Worm (Caenorhabditis elegans) whole organism, L1 larva: Measurements from ENCODE around the gene Y110A2AL.3.

Experiments used
- ama-1 ChIP-seq: fragments of 150-350 bp; optimal IDR thresholded peaks from 2 replicates; lab custom pipeline; 2014
- blmp-1 ChIP-seq: fragments of 150-350 bp; optimal IDR thresholded peaks from 2 replicates; lab custom pipeline; 2014; ENCODE audit warnings: missing biosample characterization, missing genetic modification characterization
- ceh-82 ChIP-seq, 3 experiments: fragments of 150-350 bp in 1 of 3; sonication (generic microtip) in 2 of 3; optimal IDR thresholded peaks; 2 replicates each; lab custom pipeline; 2014 to 2017; ENCODE audit warnings: missing biosample characterization in 3 of 3, missing genetic modification characterization in 3 of 3
- fkh-10 ChIP-seq: sonication (generic microtip); optimal IDR thresholded peaks from 2 replicates; lab custom pipeline; 2017; ENCODE audit warnings: missing biosample characterization, missing genetic modification reagents, missing genetic modification characterization
- lin-15B ChIP-seq: fragments of 150-350 bp; sonication (generic microtip); optimal IDR thresholded peaks from 3 replicates; lab custom pipeline; 2014; ENCODE audit warnings: missing biosample characterization, missing genetic modification characterization
- lsy-2 ChIP-seq, 2 experiments: fragments of 150-350 bp; optimal IDR thresholded peaks; 2 replicates each; lab custom pipeline; 2014; ENCODE audit warnings: missing biosample characterization in 2 of 2, missing genetic modification characterization in 2 of 2
- nhr-28 ChIP-seq: fragments of 150-350 bp; optimal IDR thresholded peaks from 2 replicates; lab custom pipeline; 2014; ENCODE audit warnings: missing biosample characterization, missing genetic modification characterization
- nhr-90 ChIP-seq: sonication (generic microtip); optimal IDR thresholded peaks from 2 replicates; lab custom pipeline; 2016; ENCODE audit warnings: mild to moderate bottlenecking, missing genetic modification characterization, missing compliant biosample characterization; ENCODE audit not compliant: poor library complexity
- pqm-1 ChIP-seq: sonication (generic microtip); optimal IDR thresholded peaks from 3 replicates; lab custom pipeline; 2017; ENCODE audit warnings: missing biosample characterization, missing genetic modification characterization
- tlp-1 ChIP-seq: fragments of 150-350 bp; optimal IDR thresholded peaks from 2 replicates; lab custom pipeline; 2014; ENCODE audit warnings: missing biosample characterization, missing genetic modification characterization
- unc-62 ChIP-seq: fragments of 150-350 bp; optimal IDR thresholded peaks from 2 replicates; lab custom pipeline; 2014; ENCODE audit warnings: missing biosample characterization, missing genetic modification reagents, missing genetic modification characterization
- zip-4 ChIP-seq: fragments of 200-800 bp; sonication (Bioruptor generic); optimal IDR thresholded peaks from 2 replicates; lab custom pipeline; 2018; ENCODE audit warnings: mild to moderate bottlenecking, missing genetic modification characterization, moderate library complexity, missing compliant biosample characterization

DNA sequence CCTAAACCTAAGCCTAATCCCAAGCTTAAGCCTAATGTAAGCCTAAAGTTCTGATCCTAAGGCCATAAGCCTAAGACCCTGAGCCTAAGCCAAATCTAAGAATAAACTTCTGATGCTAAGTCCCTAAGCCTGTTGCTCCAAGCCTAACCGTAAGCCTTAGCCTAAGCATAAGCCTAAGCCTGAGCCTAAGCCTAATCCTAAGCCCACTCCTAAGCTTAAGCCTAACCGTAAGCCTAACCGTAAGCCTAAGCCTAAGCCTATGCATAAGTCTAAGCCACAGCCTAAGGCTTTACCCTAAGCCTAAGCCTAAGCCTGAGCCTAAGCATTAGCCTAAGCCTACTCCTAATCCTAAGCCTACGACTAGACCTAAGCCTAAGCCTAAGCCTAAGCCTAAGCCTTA lies 7.6 kb upstream of the Y110A2AL.3 start:
- TF ChIP-seq pqm-1 (tag; lab: Kevin White, UChicago) (no peak), lin-15B (tag; lab: Kevin White, UChicago) (no peak), tlp-1 (tag; lab: Kevin White, UChicago) (no peak), unc-62 (GFP tag; lab: Kevin White, UChicago) (no peak), ceh-82 (tag; optimal IDR thresholded peaks at IDR 0.05; lab: Kevin White, UChicago) (no peak), nhr-90 (no peak), fkh-10 (GFP tag; lab: Kevin White, UChicago) (no peak), ama-1 (lab: Kevin White, UChicago) (no peak), lsy-2 (tag; optimal IDR thresholded peaks at IDR 0.05; lab: Kevin White, UChicago) (no peak), blmp-1 (tag; lab: Kevin White, UChicago) (no peak), nhr-28 (tag; lab: Kevin White, UChicago) (no peak), zip-4 (GFP tag; lab: Kevin White, UChicago) (no peak)
